Worm (Caenorhabditis elegans) whole organism, L4/young adult: ENCODE measurements around the gene T24C2.5.

Experiments
- W03F9.2 ChIP-seq: fragments of 150-350 bp; optimal IDR thresholded peaks from 2 replicates; lab custom pipeline; 2014; ENCODE audit warnings: missing biosample characterization, missing genetic modification characterization
- dao-5 ChIP-seq: sonication (generic microtip); optimal IDR thresholded peaks from 2 replicates; lab custom pipeline; 2016; ENCODE audit warnings: missing genotype, missing genetic modification characterization, moderate library complexity, missing compliant biosample characterization
- him-1 ChIP-seq: sonication (generic microtip); optimal IDR thresholded peaks from 2 replicates; lab custom pipeline; 2016; ENCODE audit warnings: missing genotype, missing genetic modification reagents, missing genetic modification characterization, missing compliant biosample characterization

Gene T24C2.5

DNA sequence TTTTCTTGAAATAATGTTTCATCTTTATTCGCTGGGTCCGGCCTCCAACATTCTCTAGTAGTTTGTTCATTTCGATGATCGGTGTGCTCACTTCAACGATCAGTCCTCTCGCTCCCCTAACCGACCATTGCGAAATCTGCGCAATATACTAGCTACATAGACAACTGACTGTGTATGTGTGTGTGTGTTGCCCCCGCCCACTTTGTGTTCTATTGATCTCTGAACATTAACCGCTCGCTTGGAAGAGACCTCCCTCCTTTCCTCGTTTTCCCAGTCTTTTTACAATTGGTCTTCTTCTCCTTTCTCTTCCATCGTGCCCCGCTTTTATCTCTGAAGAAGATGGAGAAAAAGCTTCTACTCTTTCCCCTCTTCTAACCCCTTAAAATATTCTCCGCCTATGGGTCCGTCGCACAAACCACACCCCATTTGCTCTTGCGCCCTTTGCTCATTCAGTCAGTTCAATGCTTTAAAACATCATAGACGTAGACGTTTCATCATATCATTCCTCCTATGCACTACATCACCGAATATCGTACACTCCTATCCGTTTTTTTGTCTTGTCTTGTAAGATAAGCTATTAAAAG, 23.2 kb downstream of the T24C2.5 start:
- TF ChIP-seq W03F9.2 (tag; lab: Kevin White, UChicago), result no peak
- no peak for TF ChIP-seq him-1
- no peak for TF ChIP-seq dao-5 (tag; lab: Kevin White, UChicago)

DNA sequence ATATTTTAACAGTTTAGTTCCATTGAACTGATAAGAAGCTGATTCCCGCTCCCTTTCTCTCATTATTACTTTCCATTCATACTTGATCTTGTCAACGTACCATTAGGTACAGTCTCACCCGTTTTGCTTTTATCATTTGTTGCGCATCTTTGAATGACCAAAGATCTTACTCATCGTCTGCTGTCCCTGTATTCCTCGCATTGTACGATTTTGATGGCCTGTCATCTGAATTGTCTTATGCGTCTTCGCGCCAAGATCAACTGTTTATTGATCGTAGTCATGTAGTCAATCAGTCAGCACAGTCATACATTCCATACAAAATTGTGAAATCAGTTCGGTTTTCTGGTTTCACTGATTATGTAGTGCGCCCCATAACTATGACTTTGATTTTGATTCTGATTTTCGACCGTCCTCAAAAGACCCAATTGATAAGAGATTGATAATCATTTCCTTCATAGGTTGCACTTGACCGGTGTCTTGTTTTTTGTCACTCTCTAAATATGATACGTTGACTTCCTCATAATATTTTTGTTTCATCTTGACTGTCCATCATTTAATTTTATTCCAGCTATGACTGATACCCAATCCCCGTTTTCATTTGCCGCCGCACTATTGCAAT, 23.8 kb downstream of the T24C2.5 start, which contains the start of gene nhr-3:
Gene nhr-3 (plus strand): TSS at position 569 of the 619 bp plus-strand sequence.
- TF ChIP-seq him-1 (no peak), dao-5 (tag; lab: Kevin White, UChicago) (no peak), W03F9.2 (tag; lab: Kevin White, UChicago) (no peak)

DNA sequence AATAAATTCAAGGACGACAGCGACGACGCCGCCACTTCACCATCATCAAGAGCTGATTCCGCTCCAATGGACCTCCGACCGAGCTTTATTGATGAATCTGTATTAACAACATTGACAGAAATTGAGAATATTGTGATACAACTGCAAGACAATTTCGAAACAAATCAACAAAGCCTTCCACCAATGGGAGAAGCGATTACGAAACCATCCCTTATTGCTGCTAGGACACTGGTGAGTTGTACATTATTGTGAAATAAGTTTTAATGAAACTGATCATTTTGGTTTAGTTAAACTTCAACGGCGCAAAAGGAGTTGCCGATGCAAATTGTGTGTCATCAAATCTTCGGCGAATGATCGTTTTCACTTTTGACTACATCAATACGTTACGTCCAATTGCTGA, 24.9 kb downstream of the T24C2.5 start:
- TF ChIP-seq dao-5 (tag; lab: Kevin White, UChicago) (no peak), him-1 (no peak), W03F9.2 (tag; lab: Kevin White, UChicago) (no peak)

DNA sequence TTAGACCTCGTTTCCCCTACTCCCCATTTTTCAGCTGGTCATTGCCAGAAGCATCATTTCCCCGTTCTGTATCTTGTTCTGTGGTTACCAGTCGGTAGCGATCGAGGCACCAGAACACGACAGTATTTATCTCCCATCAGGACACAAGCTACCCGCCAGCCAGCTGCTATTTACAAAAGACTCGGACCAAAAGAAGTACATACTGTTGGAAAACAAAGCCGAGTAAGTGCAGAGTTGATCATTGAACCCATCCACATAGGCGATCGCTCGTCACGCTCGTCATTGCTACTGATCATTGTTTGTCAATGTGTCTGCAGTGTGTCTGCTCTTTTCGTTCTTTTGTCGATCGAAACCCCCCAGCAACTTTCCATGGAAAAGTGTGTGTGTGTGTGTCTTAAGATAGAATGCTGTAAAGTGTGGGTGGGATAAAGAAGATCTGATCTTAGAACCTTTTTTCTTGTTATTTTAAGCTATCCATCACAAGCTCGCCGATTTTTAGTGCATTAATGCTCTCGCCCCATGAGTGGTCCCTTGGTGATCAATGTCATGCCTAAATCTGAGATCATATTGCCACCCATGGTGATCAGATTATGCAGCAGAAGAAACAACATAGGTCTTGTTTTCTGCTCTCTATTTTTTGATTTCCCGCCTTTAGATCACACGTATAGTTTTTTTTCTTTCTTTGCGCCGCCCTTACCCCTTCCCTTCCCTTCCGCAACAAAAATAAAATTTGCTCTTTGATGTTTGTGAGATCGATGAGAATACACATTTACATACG, 25.5 kb downstream of the T24C2.5 start:
- no peak for TF ChIP-seq him-1
- TF ChIP-seq dao-5 (tag; lab: Kevin White, UChicago), result no peak
- no peak for TF ChIP-seq W03F9.2 (tag; lab: Kevin White, UChicago)

DNA sequence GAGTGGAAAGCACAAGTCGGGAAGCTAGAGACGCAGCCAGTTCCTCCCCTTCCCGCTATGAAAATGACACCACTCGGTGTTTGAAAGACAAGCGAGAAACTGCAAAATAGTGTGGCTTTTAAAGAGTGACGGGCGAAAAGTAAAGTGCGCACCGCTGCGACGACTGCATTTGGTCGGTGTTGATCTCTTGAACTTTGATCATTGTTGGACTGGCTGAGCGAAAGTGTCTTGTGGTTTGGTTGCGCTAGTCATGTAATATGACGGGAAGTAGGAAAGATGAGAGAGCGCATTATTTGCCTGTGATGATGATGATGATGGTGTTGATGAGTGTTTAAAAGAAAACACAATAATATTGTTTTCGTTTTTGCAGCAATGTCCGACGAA, 26.1 kb downstream of the T24C2.5 start:
- TF ChIP-seq him-1 (peak; percentile 61), dao-5 (tag; lab: Kevin White, UChicago) (no peak), W03F9.2 (tag; lab: Kevin White, UChicago) (peak; percentile 78)

DNA sequence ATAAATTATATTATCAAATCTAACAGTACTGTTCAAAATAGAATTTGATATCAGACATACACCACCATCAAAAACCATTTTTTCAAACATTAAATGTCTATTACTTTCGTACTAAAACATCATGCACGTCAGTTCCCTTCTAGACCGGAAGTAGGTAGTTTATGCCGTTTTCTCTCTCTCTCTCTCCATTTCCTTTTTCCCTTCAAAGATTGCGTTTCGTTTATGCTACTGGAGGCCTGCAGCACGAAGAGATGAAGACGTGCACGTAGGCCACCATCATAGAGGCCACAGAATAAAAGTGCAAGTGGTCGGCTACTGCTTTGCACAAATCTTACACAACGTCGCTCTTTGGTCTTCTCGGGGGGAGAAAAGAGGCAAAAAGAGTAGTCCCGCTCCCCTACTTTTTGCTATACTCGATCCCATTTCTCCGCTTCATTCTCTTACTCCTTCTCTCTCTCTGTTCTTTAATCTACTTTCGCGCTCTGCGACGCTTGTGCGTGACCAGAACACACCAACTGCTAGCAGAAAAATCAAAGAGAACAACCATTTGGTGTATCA, 27.3 kb downstream of the T24C2.5 start:
- TF ChIP-seq W03F9.2 (tag; lab: Kevin White, UChicago), result no peak
- TF ChIP-seq him-1, result no peak
- no peak for TF ChIP-seq dao-5 (tag; lab: Kevin White, UChicago)

DNA sequence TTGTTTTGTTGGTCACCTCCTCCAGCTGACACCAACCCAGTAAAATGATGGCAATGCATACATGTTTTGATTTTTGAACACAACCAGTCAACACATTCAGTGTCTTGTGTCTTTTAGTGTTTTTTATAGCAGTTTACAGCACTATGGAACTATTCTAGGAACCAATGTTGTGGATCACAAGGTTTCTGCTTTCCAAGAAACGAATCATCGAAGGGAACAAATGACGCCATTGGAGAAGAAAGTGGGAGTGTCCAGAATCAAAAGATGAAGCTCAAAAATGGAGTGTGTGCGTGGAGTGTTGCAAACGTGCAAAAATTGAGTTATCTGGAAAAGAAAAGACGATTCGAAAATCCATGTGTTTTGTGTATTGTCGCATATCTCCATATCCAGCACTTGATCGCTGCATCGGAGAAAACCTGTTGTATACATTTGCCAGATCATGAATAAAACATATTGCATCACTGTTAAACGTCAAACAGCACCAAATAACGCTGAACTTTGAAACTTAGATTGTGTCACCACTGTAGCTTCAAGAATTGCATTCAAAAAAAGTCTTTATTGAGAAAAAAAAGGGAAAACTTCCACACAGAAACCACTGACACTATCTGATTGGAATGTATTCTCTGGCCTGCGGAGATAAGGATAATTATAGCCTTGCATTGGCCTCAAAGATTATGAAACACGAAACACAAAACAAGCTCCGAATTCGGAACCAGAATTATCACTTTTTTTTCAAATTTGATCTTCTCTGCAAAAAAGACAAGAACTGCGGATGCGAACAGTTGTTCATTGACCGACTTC, 28.3 kb downstream of the T24C2.5 start:
- TF ChIP-seq dao-5 (tag; lab: Kevin White, UChicago), result no peak
- no peak for TF ChIP-seq W03F9.2 (tag; lab: Kevin White, UChicago)
- TF ChIP-seq him-1, result no peak

DNA sequence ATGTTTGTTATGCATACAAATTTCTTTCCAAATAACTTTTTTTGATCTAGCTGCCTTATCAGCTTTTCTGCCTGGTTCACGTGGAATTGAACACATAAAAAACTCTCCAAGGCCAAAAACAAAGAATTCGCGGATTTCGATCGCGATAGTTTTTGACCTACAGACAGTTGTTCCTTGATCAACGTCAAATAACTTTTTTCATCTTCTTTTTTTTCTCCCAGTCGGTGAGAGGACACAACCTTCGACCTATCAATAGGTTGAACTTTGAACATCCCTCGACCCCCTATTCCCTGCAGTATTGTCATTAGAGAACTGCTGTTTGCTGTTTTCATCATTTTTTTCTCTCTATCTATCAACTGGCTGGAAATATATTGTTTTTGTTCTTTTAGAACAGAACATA, 29.6 kb downstream of the T24C2.5 start:
- TF ChIP-seq dao-5 (tag; lab: Kevin White, UChicago) (no peak), him-1 (no peak), W03F9.2 (tag; lab: Kevin White, UChicago) (no peak)

DNA sequence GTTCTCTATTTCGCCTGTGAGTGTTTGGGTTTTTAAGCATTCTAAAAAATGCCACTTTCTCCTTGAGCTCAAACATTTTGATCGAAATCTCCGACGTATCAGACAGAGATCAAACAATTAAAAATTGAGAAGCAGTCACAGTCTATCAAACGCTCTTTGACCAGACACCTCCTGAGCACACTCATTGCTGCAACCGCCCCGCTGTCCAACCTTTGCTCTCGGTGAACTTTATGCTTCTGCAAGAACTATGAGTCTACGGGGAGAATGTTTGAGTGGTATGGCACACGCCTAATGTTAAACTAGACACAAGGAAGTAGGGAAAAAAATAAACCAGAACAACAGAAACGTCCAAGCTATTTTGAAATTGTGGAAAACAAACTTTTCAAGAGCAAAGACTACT, 31.0 kb downstream of the T24C2.5 start:
- TF ChIP-seq W03F9.2 (tag; lab: Kevin White, UChicago) (no peak), dao-5 (tag; lab: Kevin White, UChicago) (no peak), him-1 (no peak)

DNA sequence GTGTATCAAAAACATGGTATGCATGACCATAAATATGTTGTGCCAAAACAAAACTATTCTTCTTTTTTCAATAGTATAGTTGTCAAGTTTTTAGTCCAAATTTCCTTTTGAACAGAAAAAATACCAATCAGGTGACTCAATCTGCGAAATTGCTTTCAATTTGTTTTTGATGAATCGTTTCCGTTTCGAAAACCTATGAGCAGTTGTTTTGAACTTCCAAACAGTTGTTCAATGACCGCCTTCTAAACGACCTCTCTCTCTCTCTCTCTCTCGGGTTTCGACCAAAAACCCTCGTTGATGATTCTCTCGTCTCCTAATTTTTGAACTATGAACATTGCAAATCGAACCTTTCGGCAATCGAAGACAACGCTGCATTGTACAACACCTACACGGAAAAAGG, 31.8 kb downstream of the T24C2.5 start:
- no peak for TF ChIP-seq W03F9.2 (tag; lab: Kevin White, UChicago)
- TF ChIP-seq him-1, result no peak
- TF ChIP-seq dao-5 (tag; lab: Kevin White, UChicago), result no peak

DNA sequence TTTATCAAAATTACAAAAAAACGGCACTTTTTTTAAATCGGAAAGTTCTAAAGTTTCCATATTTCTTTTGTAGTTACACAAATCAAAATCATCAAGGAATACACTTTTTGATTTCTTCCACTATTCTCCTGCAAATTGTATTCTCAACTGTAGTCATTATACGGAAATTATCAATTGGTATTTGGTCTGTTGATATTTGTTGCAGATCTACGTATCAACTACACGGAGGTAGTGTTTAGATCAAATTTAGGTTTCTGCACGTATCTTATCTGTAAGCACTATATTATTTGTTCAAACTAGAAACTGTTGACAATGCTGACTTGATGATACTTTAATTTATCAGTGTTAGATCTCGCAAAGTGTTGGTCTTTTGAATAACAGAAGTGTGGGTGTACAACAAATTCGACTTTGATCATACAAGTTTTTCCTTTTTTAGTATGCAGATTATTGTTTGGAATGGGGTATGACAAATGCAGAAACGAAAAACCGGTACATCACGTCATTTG, 34.1 kb downstream of the T24C2.5 start:
- TF ChIP-seq him-1 (no peak), dao-5 (tag; lab: Kevin White, UChicago) (no peak)

DNA sequence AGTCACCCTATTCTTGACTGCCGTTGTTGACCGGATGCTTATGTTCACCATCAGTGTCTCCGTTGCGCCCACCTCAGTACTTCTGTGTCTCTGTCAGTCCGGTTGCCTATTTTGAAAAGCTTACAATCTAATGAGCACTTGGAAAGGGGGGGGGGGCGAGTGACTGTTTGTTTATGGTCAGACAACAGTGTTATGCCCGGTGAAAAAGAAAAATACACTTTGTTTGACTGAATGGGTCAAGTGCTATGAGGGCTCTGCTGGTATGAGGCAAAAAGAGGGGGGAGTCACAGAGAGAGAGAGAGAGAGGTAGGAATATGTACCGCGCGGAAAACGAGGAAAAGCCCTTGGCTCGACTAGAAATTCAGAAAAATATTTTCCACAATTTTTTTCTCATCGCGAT, 37.1 kb downstream of the T24C2.5 start:
- no peak for TF ChIP-seq W03F9.2 (tag; lab: Kevin White, UChicago)
- no peak for TF ChIP-seq him-1
- no peak for TF ChIP-seq dao-5 (tag; lab: Kevin White, UChicago)

DNA sequence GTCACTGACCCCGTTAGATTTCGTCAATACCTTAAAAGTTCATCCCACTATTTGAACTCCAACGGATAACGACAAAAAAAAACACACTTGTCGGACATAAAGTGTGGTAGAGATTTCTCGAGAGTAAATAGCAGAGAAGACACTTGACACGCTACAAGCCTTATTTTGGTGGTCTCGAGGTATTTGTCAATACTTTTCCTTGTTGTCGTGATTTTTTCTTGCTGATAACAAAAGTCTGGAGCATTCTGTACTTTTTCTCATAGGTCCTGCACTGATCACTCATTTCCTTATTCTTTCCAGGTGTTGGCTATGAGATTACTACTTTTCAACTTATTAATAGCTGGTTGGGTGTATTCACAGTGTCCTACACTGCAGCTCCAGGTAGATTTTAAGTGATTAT, 38.2 kb downstream of the T24C2.5 start, which contains the start of gene lron-1:
Gene lron-1 (plus strand): TSS at position 301 of the 400 bp plus-strand sequence.
- TF ChIP-seq him-1 (no peak), dao-5 (tag; lab: Kevin White, UChicago) (no peak), W03F9.2 (tag; lab: Kevin White, UChicago) (no peak)
